Worm (Caenorhabditis elegans) whole organism, midembryonic: Measurements from ENCODE around the gene Y54G2A.41.

Experiments used
- cog-1 ChIP-seq: sonication (generic microtip); optimal IDR thresholded peaks from 2 replicates; lab custom pipeline; 2016; ENCODE audit warnings: missing genetic modification characterization, missing compliant biosample characterization
- flt-1 ChIP-seq: fragments of 200-800 bp; sonication (Bioruptor generic); IDR thresholded peaks from 2 replicates; pipeline ENCODE4 v1.3.6; 2022; ENCODE audit warnings: missing genetic modification characterization, missing compliant biosample characterization
- klf-2 ChIP-seq: fragments of 200-800 bp; sonication (Bioruptor generic); conservative IDR thresholded peaks from 2 replicates; pipeline ENCODE4 v1.3.6; 2022; ENCODE audit warnings: missing genetic modification reagents, missing genetic modification characterization, missing compliant biosample characterization
- med-1 ChIP-seq: sonication (generic microtip); optimal IDR thresholded peaks from 2 replicates; lab custom pipeline; 2017; ENCODE audit warnings: missing genetic modification characterization, mild to moderate bottlenecking, missing compliant biosample characterization, antibody characterized with exemption, missing genetic modification reagents; ENCODE audit not compliant: insufficient read depth
- tab-1 ChIP-seq: fragments of 200-800 bp; sonication (Bioruptor generic); IDR thresholded peaks from 2 replicates; pipeline ENCODE4 v1.3.6; 2022; ENCODE audit warnings: missing genetic modification characterization, missing compliant biosample characterization
- ztf-29 ChIP-seq: fragments of 200-800 bp; sonication (Bioruptor generic); IDR thresholded peaks from 2 replicates; pipeline ENCODE4 v1.3.6; 2022; ENCODE audit warnings: missing genetic modification reagents, missing genetic modification characterization, missing compliant biosample characterization

DNA sequence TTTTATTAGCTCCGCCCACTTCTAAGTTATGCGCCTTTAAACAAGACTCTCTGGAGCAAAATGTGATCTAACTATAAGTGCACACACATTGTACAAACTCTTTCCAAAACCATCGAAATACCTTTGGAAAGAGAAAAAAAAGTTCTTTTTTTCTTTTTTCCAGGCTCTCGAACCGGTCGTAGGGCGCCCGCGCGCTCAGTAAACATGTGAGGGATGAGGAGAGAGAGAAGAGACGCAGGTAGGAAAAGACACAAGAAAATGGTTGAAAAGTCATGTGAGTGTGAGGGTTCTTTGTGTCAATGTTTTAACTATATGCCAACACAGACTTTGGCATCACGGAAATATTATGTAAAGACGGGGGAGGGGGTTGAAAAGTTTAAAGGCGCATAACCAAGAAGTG, 22.8 kb downstream of the Y54G2A.41 start:
- TF ChIP-seq flt-1 (GFP tag; lab: Robert Waterston, UW) = 0 out of 2 replicates have a peak, but pooled peaks have one; percentile 6
- TF ChIP-seq tab-1 = no peak
- no peak for TF ChIP-seq cog-1 (tag; lab: Kevin White, UChicago)
- TF ChIP-seq med-1 (GFP tag; lab: Kevin White, UChicago) = no peak
- no peak for TF ChIP-seq klf-2
- TF ChIP-seq ztf-29 = no peak
